Worm (Caenorhabditis elegans): ENCODE data around the gene lon-8.
"Not testable (repeated sequence)": the region's sequence is repeated elsewhere in the genome, so short reads cannot be mapped to it uniquely, and the experiment has no call there.

Gene lon-8

DNA sequence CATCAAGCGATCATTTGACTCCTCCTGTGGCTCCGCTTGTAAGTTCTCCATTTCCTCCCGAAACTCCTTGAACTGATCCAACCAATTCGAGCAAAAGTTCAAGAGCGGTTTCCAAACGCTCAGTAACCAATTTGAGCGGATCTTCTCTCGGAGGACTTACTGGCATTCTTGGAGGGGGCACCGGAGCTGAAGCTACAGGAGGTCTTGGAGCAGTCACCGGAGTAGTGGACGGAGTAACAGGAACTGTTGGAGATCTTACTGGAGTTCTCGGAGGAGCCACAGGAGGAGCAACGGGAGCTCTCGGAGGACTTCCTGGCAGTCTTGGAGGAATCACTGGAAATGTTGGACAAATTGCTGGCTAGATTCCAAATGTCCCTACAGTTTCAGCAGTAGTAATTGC lies 7.5 kb upstream of the lon-8 start:
- TF ChIP-seq ztf-11 (tag; optimal IDR thresholded peaks at IDR 0.05) (no peak), sem-4 (tag; optimal IDR thresholded peaks at IDR 0.05) (no peak), unc-39 (tag; optimal IDR thresholded peaks at IDR 0.05) (no peak), sma-9 (GFP tag; optimal IDR thresholded peaks at IDR 0.05) (no peak), sma-9 (tag; optimal IDR thresholded peaks at IDR 0.05) (no peak), ceh-82 (tag; optimal IDR thresholded peaks at IDR 0.05) (no peak), nhr-11 (tag; optimal IDR thresholded peaks at IDR 0.05) (no peak), egl-27 (tag; optimal IDR thresholded peaks at IDR 0.05) (no peak), dmd-4 (tag; optimal IDR thresholded peaks at IDR 0.05) (no peak)

DNA sequence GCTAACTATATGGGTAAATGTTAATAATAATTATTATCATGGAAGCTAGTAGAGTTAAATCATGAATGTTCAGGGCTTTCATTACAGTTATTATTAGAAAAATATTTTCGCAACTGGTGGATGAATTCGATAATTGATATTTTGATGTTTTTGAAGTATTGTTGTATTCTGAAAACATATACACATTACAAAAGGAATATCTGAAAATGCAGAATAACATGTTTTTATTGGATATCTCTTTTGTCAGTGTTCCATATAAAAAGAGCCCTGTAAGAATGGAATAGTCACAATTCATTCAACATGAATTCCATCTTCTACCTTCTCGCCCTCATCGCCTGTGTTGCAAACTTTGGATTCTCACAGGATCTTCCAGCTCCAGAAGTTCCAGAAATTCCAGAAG lies 5.8 kb upstream of the lon-8 start, which contains the start of gene Y59A8B.19:
TSS of gene Y59A8B.19 (plus strand) at position 301 of the 400 bp plus-strand sequence.
- TF ChIP-seq R02D3.7, C34F6.9, egl-27 (tag; optimal IDR thresholded peaks at IDR 0.05): not testable (repeated sequence)

- TF ChIP-seq nhr-21 (tag; optimal IDR thresholded peaks at IDR 0.05) (peak; percentile 58), nhr-77 (tag; optimal IDR thresholded peaks at IDR 0.05) (no peak), nhr-25 (tag; optimal IDR thresholded peaks at IDR 0.05) (peak; percentile 47), elt-3 (tag; optimal IDR thresholded peaks at IDR 0.05) (no peak), skn-1 (tag; optimal IDR thresholded peaks at IDR 0.05) (no peak)
Measured at ce11 chrV:18003876-18004275, 2.7 kb upstream of the lon-8 start.

- TF ChIP-seq unc-62 (GFP tag; optimal IDR thresholded peaks at IDR 0.05): no peak
- TF ChIP-seq ceh-16 (tag; optimal IDR thresholded peaks at IDR 0.05): no peak
- TF ChIP-seq alr-1 (tag; optimal IDR thresholded peaks at IDR 0.05): no peak
- no peak for TF ChIP-seq egl-27 (tag; optimal IDR thresholded peaks at IDR 0.05)
- TF ChIP-seq F13H6.1 (tag; optimal IDR thresholded peaks at IDR 0.05): no peak
- no peak for TF ChIP-seq ama-1 (optimal IDR thresholded peaks at IDR 0.05)
- TF ChIP-seq lin-11 (tag; optimal IDR thresholded peaks at IDR 0.05): no peak
- TF ChIP-seq mbf-1 (tag; optimal IDR thresholded peaks at IDR 0.05): no peak
Measured at ce11 chrV:17985960-17986359, 15.2 kb downstream of the lon-8 start, which contains the start of gene Y59A8B.21. TSS of gene Y59A8B.21 (plus strand) at chrV:17986260.

DNA sequence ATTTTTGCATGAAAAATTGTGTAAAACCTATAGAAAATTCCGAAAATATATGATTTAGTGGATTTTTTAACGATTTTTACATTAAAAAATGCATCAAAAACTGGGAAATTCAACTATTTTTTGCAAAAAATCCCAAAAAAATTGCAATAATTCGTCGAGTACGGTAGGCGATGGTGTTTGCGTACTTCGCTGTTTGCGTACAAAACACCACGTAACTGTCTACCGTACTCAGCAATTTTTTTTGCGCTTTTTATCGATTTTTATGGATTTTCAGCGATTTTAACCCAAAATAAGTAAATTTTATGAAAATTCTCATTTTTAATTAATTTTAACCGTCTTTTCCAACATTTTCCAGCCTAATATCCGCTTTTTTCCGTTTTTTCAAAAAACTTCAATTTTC lies 18.2 kb downstream of the lon-8 start:
- TF ChIP-seq mbf-1 (tag; optimal IDR thresholded peaks at IDR 0.05) (no peak), lsy-2 (tag; optimal IDR thresholded peaks at IDR 0.05) (peak in 1 of 2 experiments; percentile 53), ztf-4 (tag; optimal IDR thresholded peaks at IDR 0.05) (no peak)

DNA sequence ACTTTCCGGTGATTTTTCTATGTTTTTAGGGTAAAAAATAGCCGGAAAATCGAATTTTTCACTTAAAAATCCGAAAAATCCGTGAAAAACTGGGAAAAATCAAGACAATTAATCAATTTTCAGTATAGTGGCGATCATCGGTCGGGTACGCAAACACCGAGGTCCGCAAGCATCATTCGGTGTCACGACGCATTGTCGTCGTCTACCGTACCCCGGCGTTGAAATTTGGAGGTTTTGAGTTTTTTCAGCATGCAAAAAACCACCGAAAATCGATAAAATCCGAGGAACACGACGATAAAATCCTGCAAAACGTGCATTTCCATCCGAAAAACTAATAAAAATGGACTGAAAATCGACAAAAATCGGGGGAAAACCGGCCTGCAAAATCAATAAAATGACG lies 19.4 kb downstream of the lon-8 start:
- TF ChIP-seq dmd-4 (tag; optimal IDR thresholded peaks at IDR 0.05) (no peak), egl-27 (tag; optimal IDR thresholded peaks at IDR 0.05) (no peak), C34F6.9 (tag; optimal IDR thresholded peaks at IDR 0.05) (peak; percentile 41), nhr-25 (tag; optimal IDR thresholded peaks at IDR 0.05) (peak; percentile 16), gmeb-1 (tag; optimal IDR thresholded peaks at IDR 0.05) (peak; percentile 18), nhr-11 (tag; optimal IDR thresholded peaks at IDR 0.05) (no peak), ceh-16 (tag; optimal IDR thresholded peaks at IDR 0.05) (no peak), lsy-2 (tag; optimal IDR thresholded peaks at IDR 0.05) (peak; percentile 95 to 98), unc-62 (GFP tag; optimal IDR thresholded peaks at IDR 0.05) (no peak), nhr-6 (tag; optimal IDR thresholded peaks at IDR 0.05) (no peak), F13H6.1 (tag; optimal IDR thresholded peaks at IDR 0.05) (peak; percentile 1), skn-1 (tag; optimal IDR thresholded peaks at IDR 0.05) (no peak), unc-55 (GFP tag; optimal IDR thresholded peaks at IDR 0.05) (peak; percentile 47), snpc-4 (tag; optimal IDR thresholded peaks at IDR 0.05) (no peak), nhr-21 (tag; optimal IDR thresholded peaks at IDR 0.05) (no peak), blmp-1 (tag; optimal IDR thresholded peaks at IDR 0.05; ENCODE audit: insufficient read depth) (no peak), sma-9 (GFP tag; optimal IDR thresholded peaks at IDR 0.05) (no peak), sma-9 (tag; optimal IDR thresholded peaks at IDR 0.05) (no peak), unc-39 (tag; optimal IDR thresholded peaks at IDR 0.05) (no peak), fos-1 (tag; optimal IDR thresholded peaks at IDR 0.05) (no peak), R02D3.7 (tag; optimal IDR thresholded peaks at IDR 0.05) (no peak), lin-11 (tag; optimal IDR thresholded peaks at IDR 0.05) (peak; percentile 50), ZK546.5 (tag; optimal IDR thresholded peaks at IDR 0.05) (no peak), peb-1 (tag; optimal IDR thresholded peaks at IDR 0.05) (no peak), crh-2 (tag; optimal IDR thresholded peaks at IDR 0.05) (peak; percentile 8), ama-1 (optimal IDR thresholded peaks at IDR 0.05) (no peak), nhr-237 (tag; optimal IDR thresholded peaks at IDR 0.05) (no peak), ceh-82 (tag; optimal IDR thresholded peaks at IDR 0.05) (no peak), nhr-10 (tag; optimal IDR thresholded peaks at IDR 0.05) (no peak), zag-1 (tag; optimal IDR thresholded peaks at IDR 0.05) (no peak), nhr-129 (tag; optimal IDR thresholded peaks at IDR 0.05) (peak; percentile 45), mdl-1 (tag; optimal IDR thresholded peaks at IDR 0.05) (no peak), nhr-12 (tag; optimal IDR thresholded peaks at IDR 0.05) (no peak), lin-39 (tag; optimal IDR thresholded peaks at IDR 0.05) (no peak), sma-3 (GFP tag; optimal IDR thresholded peaks at IDR 0.05) (no peak), lin-13 (GFP tag; optimal IDR thresholded peaks at IDR 0.05) (peak; percentile 4)

Measured in whole organism, L2 larva.